Fruit fly (Drosophila melanogaster) whole organism, embryonic: Measurements from ENCODE around the gene CG31122.
A peak's percentile ranks its signal among the peaks of the same experiment; 100 is the strongest.

Experiments
- Bgb ChIP-seq: fragments of 200-800 bp; sonication (Bioruptor generic); IDR thresholded peaks from 2 replicates; pipeline ENCODE4 v1.3.6; 2022; ENCODE audit warnings: missing biosample characterization, missing genetic modification characterization; ENCODE audit not compliant: partially characterized antibody
- CG11696 ChIP-seq: fragments of 200-800 bp; sonication (Bioruptor generic); IDR thresholded peaks from 2 replicates; pipeline ENCODE4 v1.3.6; 2022; ENCODE audit warnings: missing biosample characterization, missing genetic modification characterization
- CG12744 ChIP-seq: fragments of 200-800 bp; sonication (Bioruptor generic); optimal IDR thresholded peaks from 2 replicates; lab custom pipeline; 2016; ENCODE audit warnings: missing biosample characterization, missing genetic modification characterization
- CG12769 ChIP-seq: fragments of 200-800 bp; sonication (Bioruptor generic); optimal IDR thresholded peaks from 2 replicates; lab custom pipeline; 2019; ENCODE audit warnings: missing biosample characterization, mild to moderate bottlenecking, missing genetic modification characterization, moderate library complexity
- CG12942 ChIP-seq: fragments of 200-800 bp; sonication (Bioruptor generic); optimal IDR thresholded peaks from 3 replicates; lab custom pipeline; 2016; ENCODE audit warnings: missing biosample characterization, missing genetic modification characterization
- CG16815 ChIP-seq: fragments of 200-800 bp; sonication (Bioruptor generic); optimal IDR thresholded peaks from 3 replicates; lab custom pipeline; 2017; ENCODE audit warnings: missing biosample characterization, mild to moderate bottlenecking, missing genetic modification characterization
- CG17912 ChIP-seq: fragments of 200-800 bp; sonication (Bioruptor generic); optimal IDR thresholded peaks from 2 replicates; lab custom pipeline; 2018; ENCODE audit warnings: missing biosample characterization, mild to moderate bottlenecking, missing genetic modification characterization
- CG18011 ChIP-seq: fragments of 200-800 bp; sonication (Bioruptor generic); optimal IDR thresholded peaks from 2 replicates; lab custom pipeline; 2017; ENCODE audit warnings: missing biosample characterization, missing genetic modification characterization, mild to moderate bottlenecking, moderate library complexity, missing genotype
- CG2202 ChIP-seq: fragments of 200-800 bp; sonication (Bioruptor generic); optimal IDR thresholded peaks from 2 replicates; lab custom pipeline; 2018; ENCODE audit warnings: missing biosample characterization, mild to moderate bottlenecking, missing genetic modification characterization
- CG2678 ChIP-seq: fragments of 200-800 bp; sonication (Bioruptor generic); optimal IDR thresholded peaks from 3 replicates; lab custom pipeline; 2019; ENCODE audit warnings: missing biosample characterization, mild to moderate bottlenecking, missing genetic modification characterization, moderate library complexity
- CG34376 ChIP-seq: fragments of 200-800 bp; sonication (Bioruptor generic); optimal IDR thresholded peaks from 2 replicates; lab custom pipeline; 2018; ENCODE audit warnings: missing biosample characterization, mild to moderate bottlenecking, missing genetic modification characterization
- CG4820 ChIP-seq: fragments of 200-800 bp; sonication (Bioruptor generic); optimal IDR thresholded peaks from 3 replicates; lab custom pipeline; 2016; ENCODE audit warnings: missing biosample characterization, missing genetic modification characterization
- CG5953 ChIP-seq: fragments of 200-800 bp; sonication (Bioruptor generic); IDR thresholded peaks from 2 replicates; pipeline ENCODE4 v1.3.6; 2022; ENCODE audit warnings: missing biosample characterization, missing genetic modification characterization
- CG6654 ChIP-seq: fragments of 200-800 bp; sonication (Bioruptor generic); optimal IDR thresholded peaks from 2 replicates; lab custom pipeline; 2017; ENCODE audit warnings: missing biosample characterization, mild to moderate bottlenecking, missing genetic modification characterization
- CG8944 ChIP-seq: fragments of 200-800 bp; sonication (Bioruptor generic); optimal IDR thresholded peaks from 3 replicates; lab custom pipeline; 2016; ENCODE audit warnings: missing biosample characterization, missing genetic modification characterization
- CG9727 ChIP-seq: fragments of 200-800 bp; sonication (Bioruptor generic); optimal IDR thresholded peaks from 3 replicates; lab custom pipeline; 2017; ENCODE audit warnings: missing biosample characterization, mild to moderate bottlenecking, missing genetic modification characterization
- Camta ChIP-seq: fragments of 200-800 bp; sonication (Bioruptor generic); optimal IDR thresholded peaks from 2 replicates; lab custom pipeline; 2016; ENCODE audit warnings: missing biosample characterization, missing genetic modification characterization
- Ets65A ChIP-seq: fragments of 200-800 bp; sonication (Bioruptor generic); peaks from one replicate; lab custom pipeline; 2016; ENCODE audit warnings: missing biosample characterization, missing genetic modification characterization
- HLH4C ChIP-seq: fragments of 200-800 bp; sonication (Bioruptor generic); IDR thresholded peaks from 3 replicates; pipeline ENCODE4 v1.3.6; 2022; ENCODE audit warnings: missing biosample characterization, missing genetic modification characterization; ENCODE audit not compliant: partially characterized antibody
- Hr3 ChIP-seq: fragments of 200-800 bp; sonication (Bioruptor generic); optimal IDR thresholded peaks from 3 replicates; lab custom pipeline; 2016; ENCODE audit warnings: missing biosample characterization, missing genetic modification characterization
- Hsf ChIP-seq: fragments of 200-800 bp; sonication (Bioruptor generic); optimal IDR thresholded peaks from 3 replicates; lab custom pipeline; 2016; ENCODE audit warnings: missing biosample characterization, missing genetic modification characterization
- MESR4 ChIP-seq: fragments of 200-800 bp; sonication (Bioruptor generic); optimal IDR thresholded peaks from 2 replicates; lab custom pipeline; 2018; ENCODE audit warnings: missing biosample characterization, mild to moderate bottlenecking, missing genetic modification characterization, moderate library complexity
- NC2β ChIP-seq: fragments of 200-800 bp; sonication (Bioruptor generic); optimal IDR thresholded peaks from 2 replicates; lab custom pipeline; 2016; ENCODE audit warnings: missing biosample characterization, missing genetic modification characterization
- NFAT ChIP-seq: fragments of 200-800 bp; sonication (Bioruptor generic); IDR thresholded peaks from 2 replicates; pipeline ENCODE4 v1.3.6; 2022; ENCODE audit warnings: missing biosample characterization, missing genetic modification characterization
- Neu2 ChIP-seq: fragments of 200-800 bp; sonication (Bioruptor generic); optimal IDR thresholded peaks from 3 replicates; lab custom pipeline; 2016; ENCODE audit warnings: missing biosample characterization, missing genetic modification characterization, borderline replicate concordance
- Poxn ChIP-seq: fragments of 200-800 bp; sonication (Bioruptor generic); IDR thresholded peaks from 2 replicates; pipeline ENCODE4 v1.3.6; 2022; ENCODE audit warnings: missing biosample characterization, missing genetic modification characterization
- Ravus ChIP-seq: fragments of 200-800 bp; sonication (Bioruptor generic); IDR thresholded peaks from 2 replicates; pipeline ENCODE4 v1.3.6; 2022; ENCODE audit warnings: missing biosample characterization, missing genetic modification characterization
- Side ChIP-seq: fragments of 200-800 bp; sonication (Bioruptor generic); optimal IDR thresholded peaks from 2 replicates; lab custom pipeline; 2016; ENCODE audit warnings: missing biosample characterization, missing genetic modification characterization
- Sry-β ChIP-seq: fragments of 200-800 bp; sonication (Bioruptor generic); optimal IDR thresholded peaks from 2 replicates; lab custom pipeline; 2018; ENCODE audit warnings: missing biosample characterization, mild to moderate bottlenecking, missing genetic modification characterization, moderate library complexity
- Xbp1 ChIP-seq: fragments of 200-800 bp; sonication (Bioruptor generic); optimal IDR thresholded peaks from 3 replicates; lab custom pipeline; 2016; ENCODE audit warnings: missing biosample characterization, mild to moderate bottlenecking, missing genetic modification characterization
- YL-1 ChIP-seq: fragments of 200-800 bp; sonication (Bioruptor generic); optimal IDR thresholded peaks from 3 replicates; lab custom pipeline; 2017; ENCODE audit warnings: missing biosample characterization, mild to moderate bottlenecking, missing genetic modification characterization
- aop ChIP-seq: fragments of 200-800 bp; sonication (Bioruptor generic); IDR thresholded peaks from 2 replicates; pipeline ENCODE4 v1.3.6; 2022; ENCODE audit warnings: missing biosample characterization, missing genetic modification characterization
- bbx ChIP-seq: fragments of 200-800 bp; sonication (Bioruptor generic); IDR thresholded peaks from 2 replicates; pipeline ENCODE4 v1.3.6; 2022; ENCODE audit warnings: missing biosample characterization, missing genetic modification characterization; ENCODE audit not compliant: partially characterized antibody
- btn ChIP-seq: fragments of 200-800 bp; sonication (Bioruptor generic); optimal IDR thresholded peaks from 2 replicates; lab custom pipeline; 2016; ENCODE audit warnings: missing biosample characterization, missing genetic modification characterization
- en ChIP-seq: fragments of 200-800 bp; sonication (Bioruptor generic); optimal IDR thresholded peaks from 2 replicates; lab custom pipeline; 2016; ENCODE audit warnings: missing biosample characterization, missing genetic modification characterization
- fd3F ChIP-seq: fragments of 200-800 bp; sonication (Bioruptor generic); optimal IDR thresholded peaks from 2 replicates; lab custom pipeline; 2018; ENCODE audit warnings: missing biosample characterization, mild to moderate bottlenecking, missing genetic modification characterization, moderate library complexity
- insv ChIP-seq, 2 experiments: fragments of 200-800 bp; sonication (Bioruptor generic); optimal IDR thresholded peaks; 3 replicates each; lab custom pipeline; 2016 to 2018; ENCODE audit warnings: missing biosample characterization in 2 of 2, missing genetic modification characterization in 2 of 2
- nom ChIP-seq: fragments of 200-800 bp; sonication (Bioruptor generic); optimal IDR thresholded peaks from 2 replicates; lab custom pipeline; 2017; ENCODE audit warnings: missing biosample characterization, missing genetic modification characterization, mild to moderate bottlenecking, moderate library complexity, missing genetic modification reagents
- p53 ChIP-seq: fragments of 200-800 bp; sonication (Bioruptor generic); optimal IDR thresholded peaks from 2 replicates; lab custom pipeline; 2016; ENCODE audit warnings: missing biosample characterization, missing genetic modification characterization
- prd ChIP-seq, 3 experiments: fragments of >200 bp in 2 of 3; fragments of 200-800 bp in 1 of 3; sonication (Bioruptor generic) in 1 of 3; optimal IDR thresholded peaks in 2 of 3; IDR thresholded peaks in 1 of 3; 2 replicates in 2 of 3; 3 replicates in 1 of 3; pipeline versions ENCODE4 v1.3.6 to Lab custom; 2017 to 2022; ENCODE audit warnings: missing biosample characterization in 1 of 3, missing genetic modification characterization in 1 of 3
- sc ChIP-seq, 3 experiments: fragments of >200 bp in 2 of 3; fragments of 200-800 bp in 1 of 3; sonication (Bioruptor generic) in 1 of 3; optimal IDR thresholded peaks; 2 replicates in 2 of 3; 3 replicates in 1 of 3; lab custom pipeline; 2017; ENCODE audit warnings: mild to moderate bottlenecking in 1 of 3, missing biosample characterization in 1 of 3, missing genetic modification characterization in 1 of 3, missing genetic modification reagents in 1 of 3
- tll ChIP-seq, 2 experiments: fragments of 200-800 bp in 1 of 2; fragments of >200 bp in 1 of 2; sonication (Bioruptor generic) in 1 of 2; optimal IDR thresholded peaks; 2 replicates each; lab custom pipeline; 2017 to 2019; ENCODE audit warnings: missing biosample characterization in 2 of 2, missing genetic modification characterization in 2 of 2, mild to moderate bottlenecking in 1 of 2, moderate library complexity in 1 of 2
- trem ChIP-seq: fragments of 200-800 bp; optimal IDR thresholded peaks from 3 replicates; lab custom pipeline; 2019; ENCODE audit warnings: missing biosample characterization, mild to moderate bottlenecking, missing genetic modification characterization, moderate library complexity
- ttk ChIP-seq: fragments of 200-800 bp; sonication (Bioruptor generic); IDR thresholded peaks from 2 replicates; pipeline ENCODE4 v2.1.2; 2022; ENCODE audit warnings: missing biosample characterization, missing genetic modification characterization
- tx ChIP-seq: fragments of 200-800 bp; sonication (Bioruptor generic); optimal IDR thresholded peaks from 2 replicates; lab custom pipeline; 2016; ENCODE audit warnings: missing biosample characterization, missing genetic modification characterization
- zfh1 ChIP-seq: fragments of 200-800 bp; sonication (Bioruptor generic); IDR thresholded peaks from 3 replicates; pipeline ENCODE4 v1.3.6; 2022; ENCODE audit warnings: missing biosample characterization, missing genetic modification characterization

The CG31122 gene

DNA sequence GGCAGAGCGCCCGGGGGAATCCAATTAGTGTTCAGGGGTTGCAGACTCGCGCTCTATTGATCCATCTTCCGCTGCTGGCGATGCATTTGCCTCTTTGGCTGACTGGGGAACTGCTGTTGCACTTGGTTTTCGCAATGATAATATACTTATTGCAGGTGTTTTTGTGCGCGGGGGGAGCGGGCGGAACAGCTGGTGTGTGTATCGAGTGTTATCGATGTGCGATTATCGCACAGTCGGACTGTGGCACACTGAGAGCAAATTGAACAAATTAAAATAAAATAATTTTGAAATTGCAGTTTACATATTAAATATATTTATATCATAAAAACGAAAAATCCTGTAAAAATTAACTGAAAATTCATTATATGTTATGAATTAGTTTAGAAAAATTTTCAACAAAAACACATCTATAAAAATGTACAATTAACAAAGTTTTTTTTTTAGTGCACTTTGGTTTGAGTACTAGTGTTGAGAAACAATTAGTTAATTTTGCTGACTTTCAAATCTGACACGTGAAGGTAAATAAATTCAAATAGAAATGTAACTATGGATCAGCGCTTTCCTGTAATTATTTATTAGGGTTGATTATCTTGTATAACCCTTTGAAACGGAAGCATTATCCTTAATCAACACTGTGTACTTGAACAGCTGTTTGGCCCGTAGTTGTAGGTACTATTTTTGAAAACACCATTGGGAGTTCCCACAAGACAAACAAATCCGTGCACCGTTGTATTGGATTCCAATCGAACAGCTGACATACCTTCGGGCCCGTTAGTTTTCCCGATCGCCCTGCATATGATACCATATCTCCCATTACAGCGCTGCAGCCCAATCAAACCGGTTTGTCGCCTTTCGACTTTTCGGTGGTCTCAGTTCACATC, 9.9 kb downstream of the CG31122 start, which contains the start of the genes Wdr37 and koko (continued):
- TF ChIP-seq CG8944 (peak; percentile 72), NC2β (GFP tag; lab: Kevin White, UChicago) (peak; percentile 78), prd (optimal IDR thresholded peaks at IDR 0.05; lab: Kevin White, UChicago) (no peak), prd (GFP tag; IDR thresholded peaks at IDR 0.05; lab: Robert Waterston, UW) (peak; percentile 99), nom (GFP tag; lab: Kevin White, UChicago) (peak; percentile 89), Sry-β (GFP tag; lab: Kevin White, UChicago) (peak; percentile 39), CG12744 (peak; percentile 61), CG34376 (peak; percentile 86), CG2202 (peak; percentile 91), Hr3 (GFP tag; lab: Kevin White, UChicago) (peak; percentile 99), CG5953 (GFP tag; lab: Robert Waterston, UW) (peak; percentile 88), ttk (GFP tag; lab: Robert Waterston, UW) (peak; percentile 99), Poxn (GFP tag; lab: Robert Waterston, UW) (peak; percentile 94), en (GFP tag; lab: Kevin White, UChicago) (peak; percentile 40), Xbp1 (peak; percentile 97), Bgb (GFP tag; lab: Robert Waterston, UW) (0 out of 2 replicates have a peak, but pooled peaks have one; percentile 7), Neu2 (GFP tag; lab: Kevin White, UChicago) (peak; percentile 49), CG11696 (peak; percentile 93), Hsf (peak; percentile 89), YL-1 (peak; percentile 72), CG6654 (GFP tag; lab: Kevin White, UChicago) (peak; percentile 76), NFAT (GFP tag; lab: Robert Waterston, UW) (peak; percentile 93), MESR4 (GFP tag; lab: Kevin White, UChicago) (peak; percentile 61), CG16815 (GFP tag; lab: Kevin White, UChicago) (peak; percentile 96), CG18011 (GFP tag; lab: Kevin White, UChicago) (peak; percentile 79), aop (GFP tag; lab: Robert Waterston, UW) (peak; percentile 72; the same call in 1 of the 2 replicates), CG2678 (tag; lab: Kevin White, UChicago) (peak; percentile 98), CG9727 (GFP tag; lab: Kevin White, UChicago) (peak; percentile 99), Camta (GFP tag; lab: Kevin White, UChicago) (peak; percentile 81), zfh1 (GFP tag; lab: Robert Waterston, UW) (no peak; the same call in none of the 3 replicates), CG17912 (GFP tag; lab: Kevin White, UChicago) (peak; percentile 48), Side (peak; percentile 82), CG4820 (GFP tag; lab: Kevin White, UChicago) (peak; percentile 94), fd3F (GFP tag; lab: Kevin White, UChicago) (peak; percentile 95), insv (GFP tag; optimal IDR thresholded peaks at IDR 0.05; lab: Kevin White, UChicago) (peak in 1 of 2 experiments; percentile 85), CG12769 (peak; percentile 54), Ets65A (peak; percentile 95), sc (optimal IDR thresholded peaks at IDR 0.05; lab: Kevin White, UChicago) (no peak), sc (GFP tag; optimal IDR thresholded peaks at IDR 0.05; lab: Kevin White, UChicago) (peak; percentile 92), trem (tag; lab: Kevin White, UChicago) (peak; percentile 94), CG12942 (GFP tag; lab: Kevin White, UChicago) (peak; percentile 96), tx (peak; percentile 74), tll (GFP tag; optimal IDR thresholded peaks at IDR 0.05; lab: Kevin White, UChicago) (peak in 1 of 2 experiments; percentile 79), HLH4C (peak; percentile 64; the same call in 2 of the 3 replicates), Ravus (peak; percentile 94), p53 (GFP tag; lab: Kevin White, UChicago) (peak; percentile 46), btn (GFP tag; lab: Kevin White, UChicago) (peak; percentile 69), bbx (GFP tag; lab: Robert Waterston, UW) (peak; percentile 52; the same call in 1 of the 2 replicates)
